Fruit fly (Drosophila melanogaster) whole organism, adult: Measurements from ENCODE around the gene GlcAT-P.
A peak's percentile ranks its signal among the peaks of the same experiment; 100 is the strongest.

Experiments
- CG14711 ChIP-seq: fragments of 200-800 bp; sonication (Bioruptor generic); optimal IDR thresholded peaks from 2 replicates; lab custom pipeline; 2018; ENCODE audit warnings: missing biosample characterization, mild to moderate bottlenecking, missing genetic modification characterization, moderate library complexity
- CG1620 ChIP-seq: fragments of 200-800 bp; sonication (Bioruptor generic); optimal IDR thresholded peaks from 2 replicates; lab custom pipeline; 2016; ENCODE audit warnings: missing biosample characterization, missing genetic modification characterization
- CG33017 ChIP-seq: fragments of 200-800 bp; sonication (Bioruptor generic); optimal IDR thresholded peaks from 2 replicates; lab custom pipeline; 2018; ENCODE audit warnings: missing biosample characterization, mild to moderate bottlenecking, missing genetic modification characterization, moderate library complexity
- CG7045 ChIP-seq: fragments of 200-800 bp; sonication (Bioruptor generic); optimal IDR thresholded peaks from 2 replicates; lab custom pipeline; 2017; ENCODE audit warnings: missing biosample characterization, mild to moderate bottlenecking, missing genetic modification characterization
- CG7101 ChIP-seq: fragments of 200-800 bp; sonication (Bioruptor generic); optimal IDR thresholded peaks from 2 replicates; lab custom pipeline; 2018; ENCODE audit warnings: missing biosample characterization, mild to moderate bottlenecking, missing genetic modification characterization, moderate library complexity
- Clk ChIP-seq: fragments of 200-800 bp; sonication (Bioruptor generic); optimal IDR thresholded peaks from 2 replicates; lab custom pipeline; 2017; ENCODE audit warnings: missing biosample characterization, missing genetic modification characterization
- Mnt ChIP-seq: fragments of 200-800 bp; sonication (Bioruptor generic); optimal IDR thresholded peaks from 2 replicates; lab custom pipeline; 2016; ENCODE audit warnings: missing biosample characterization, mild to moderate bottlenecking, missing genetic modification characterization
- bab1 ChIP-seq: fragments of 200-800 bp; sonication (Bioruptor generic); optimal IDR thresholded peaks from 3 replicates; lab custom pipeline; 2019; ENCODE audit warnings: missing biosample characterization, mild to moderate bottlenecking, missing genetic modification characterization, moderate library complexity
- cic ChIP-seq: fragments of 200-800 bp; sonication (Bioruptor generic); optimal IDR thresholded peaks from 2 replicates; lab custom pipeline; 2017; ENCODE audit warnings: missing biosample characterization, mild to moderate bottlenecking, missing genetic modification characterization, moderate library complexity
- cnc ChIP-seq, 2 experiments: fragments of >200 bp; optimal IDR thresholded peaks; 2 replicates each; lab custom pipeline; 2017
- kay ChIP-seq: fragments of 200-800 bp; sonication (Bioruptor generic); peaks from one replicate; lab custom pipeline; 2016; ENCODE audit warnings: missing biosample characterization, missing genetic modification characterization, borderline replicate concordance
- ovo ChIP-seq: fragments of 200-800 bp; sonication (Bioruptor generic); optimal IDR thresholded peaks from 2 replicates; lab custom pipeline; 2016; ENCODE audit warnings: missing biosample characterization, missing genetic modification characterization
- pad ChIP-seq: fragments of 200-800 bp; sonication (Bioruptor generic); optimal IDR thresholded peaks from 3 replicates; lab custom pipeline; 2017; ENCODE audit warnings: missing biosample characterization, missing genetic modification characterization, mild to moderate bottlenecking, moderate library complexity, missing genetic modification reagents
- toe ChIP-seq: fragments of 200-800 bp; sonication (Bioruptor generic); optimal IDR thresholded peaks from 2 replicates; lab custom pipeline; 2016; ENCODE audit warnings: missing biosample characterization, missing genetic modification characterization

- TF ChIP-seq pad (GFP tag; lab: Kevin White, UChicago) = no peak
- peak; percentile 29 for TF ChIP-seq kay (GFP tag; lab: Kevin White, UChicago)
- no peak for TF ChIP-seq toe (GFP tag; lab: Kevin White, UChicago)
- TF ChIP-seq CG7045 (GFP tag; lab: Kevin White, UChicago) = no peak
- TF ChIP-seq CG7101 (tag; lab: Kevin White, UChicago) = peak; percentile 6
- TF ChIP-seq ovo (GFP tag; lab: Kevin White, UChicago) = no peak
- TF ChIP-seq CG1620 (GFP tag; lab: Kevin White, UChicago) = no peak
- TF ChIP-seq CG14711 = no peak
- TF ChIP-seq Mnt = no peak
- TF ChIP-seq CG33017 (tag; lab: Kevin White, UChicago) = no peak
- TF ChIP-seq cnc (optimal IDR thresholded peaks at IDR 0.05; lab: Kevin White, UChicago) = no peak
- TF ChIP-seq bab1 (GFP tag; lab: Kevin White, UChicago) = no peak
- no peak for TF ChIP-seq Clk (GFP tag; lab: Kevin White, UChicago)
- TF ChIP-seq cic (GFP tag; lab: Kevin White, UChicago) = no peak
Observed at dm6 chr3L:11204852-11205251, 7.5 kb upstream of the GlcAT-P start.
